Worm (Caenorhabditis elegans): ENCODE measurements around the gene fbxb-17.

The fbxb-17 gene

DNA sequence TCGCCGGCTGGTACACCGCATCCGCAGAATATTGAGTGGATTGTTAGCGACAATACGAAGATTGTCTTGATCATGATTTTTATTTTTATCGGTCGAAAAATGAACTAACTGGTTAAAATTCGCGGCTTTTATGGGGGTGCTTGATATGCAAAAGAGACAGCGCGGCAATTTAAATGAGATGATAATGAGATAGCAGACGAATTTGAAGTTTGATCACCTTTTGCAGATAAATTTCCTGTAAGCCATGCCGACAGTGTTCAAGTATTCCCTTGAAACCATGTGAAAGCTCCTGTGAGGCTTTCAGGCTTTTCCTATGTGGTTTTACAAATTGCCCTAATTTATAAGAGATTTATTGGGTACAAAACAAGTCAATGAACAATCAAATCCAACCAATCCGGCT, 30.0 kb upstream of the fbxb-17 start, which contains the start of gene ZC204.17:
TSS of gene ZC204.17 (minus strand) at position 101 of the 400 bp plus-strand sequence.
- TF ChIP-seq crh-2 (tag; optimal IDR thresholded peaks at IDR 0.05), result no peak
- TF ChIP-seq ceh-82 (tag; optimal IDR thresholded peaks at IDR 0.05), result no peak
- TF ChIP-seq snpc-4 (tag; optimal IDR thresholded peaks at IDR 0.05), result no peak
- TF ChIP-seq unc-39 (tag; optimal IDR thresholded peaks at IDR 0.05), result no peak
- TF ChIP-seq nhr-11 (tag; optimal IDR thresholded peaks at IDR 0.05), result no peak
- TF ChIP-seq gmeb-1 (tag; optimal IDR thresholded peaks at IDR 0.05), result no peak
- no peak for TF ChIP-seq nhr-10 (tag; optimal IDR thresholded peaks at IDR 0.05)
- no peak for TF ChIP-seq ztf-1 (GFP tag; conservative IDR thresholded peaks at IDR 0.05)
- TF ChIP-seq fos-1 (tag; optimal IDR thresholded peaks at IDR 0.05), result no peak
- no peak for TF ChIP-seq nhr-129 (tag; optimal IDR thresholded peaks at IDR 0.05)
- TF ChIP-seq elt-3 (tag; optimal IDR thresholded peaks at IDR 0.05), result no peak
- TF ChIP-seq mdl-1 (tag; optimal IDR thresholded peaks at IDR 0.05), result no peak
- TF ChIP-seq F13H6.1 (tag; optimal IDR thresholded peaks at IDR 0.05), result no peak
- TF ChIP-seq blmp-1 (tag; optimal IDR thresholded peaks at IDR 0.05; ENCODE audit: insufficient read depth), result no peak
- TF ChIP-seq elt-1 (tag; optimal IDR thresholded peaks at IDR 0.05), result no peak
- no peak for TF ChIP-seq mbf-1 (tag; optimal IDR thresholded peaks at IDR 0.05)
- no peak for TF ChIP-seq unc-62 (GFP tag; optimal IDR thresholded peaks at IDR 0.05)
- TF ChIP-seq dmd-4 (tag; optimal IDR thresholded peaks at IDR 0.05), result no peak

DNA sequence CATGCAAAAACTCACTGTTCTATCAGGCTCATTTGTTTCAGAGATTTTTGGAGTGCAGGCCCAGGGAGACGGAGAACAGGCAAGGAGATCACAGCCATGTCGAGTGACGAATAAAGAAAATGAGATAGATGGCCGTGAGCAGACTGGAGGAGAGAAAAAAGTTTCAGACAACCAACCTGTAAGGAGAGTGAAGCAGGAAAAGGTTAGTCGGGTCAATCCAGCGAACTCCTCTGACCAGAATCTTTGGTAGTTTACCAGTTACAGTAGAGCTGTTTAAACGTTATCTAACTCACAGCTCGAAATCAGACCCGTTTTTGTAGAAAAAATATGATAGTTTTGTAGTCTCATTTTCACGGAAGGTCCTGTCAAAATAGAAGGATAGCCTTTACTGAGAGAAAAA, 27.4 kb upstream of the fbxb-17 start, which contains the start of gene fbxb-21:
TSS of gene fbxb-21 (minus strand) at position 101 of the 400 bp plus-strand sequence.
- TF ChIP-seq ZK546.5 (tag; optimal IDR thresholded peaks at IDR 0.05) (no peak), elt-1 (tag; optimal IDR thresholded peaks at IDR 0.05) (no peak), lsy-2 (tag; optimal IDR thresholded peaks at IDR 0.05) (no peak), nhr-129 (tag; optimal IDR thresholded peaks at IDR 0.05) (no peak), aly-2 (tag; optimal IDR thresholded peaks at IDR 0.05) (no peak), mab-5 (tag; optimal IDR thresholded peaks at IDR 0.05) (no peak), ztf-11 (tag; optimal IDR thresholded peaks at IDR 0.05) (no peak), lin-39 (tag; optimal IDR thresholded peaks at IDR 0.05) (no peak), snpc-4 (tag; optimal IDR thresholded peaks at IDR 0.05) (no peak), R02D3.7 (tag; optimal IDR thresholded peaks at IDR 0.05) (no peak), nhr-23 (tag; optimal IDR thresholded peaks at IDR 0.05) (no peak), nhr-77 (tag; optimal IDR thresholded peaks at IDR 0.05) (no peak), nhr-6 (tag; optimal IDR thresholded peaks at IDR 0.05) (no peak), ceh-82 (tag; optimal IDR thresholded peaks at IDR 0.05) (no peak), F13H6.1 (tag; optimal IDR thresholded peaks at IDR 0.05) (no peak)

DNA sequence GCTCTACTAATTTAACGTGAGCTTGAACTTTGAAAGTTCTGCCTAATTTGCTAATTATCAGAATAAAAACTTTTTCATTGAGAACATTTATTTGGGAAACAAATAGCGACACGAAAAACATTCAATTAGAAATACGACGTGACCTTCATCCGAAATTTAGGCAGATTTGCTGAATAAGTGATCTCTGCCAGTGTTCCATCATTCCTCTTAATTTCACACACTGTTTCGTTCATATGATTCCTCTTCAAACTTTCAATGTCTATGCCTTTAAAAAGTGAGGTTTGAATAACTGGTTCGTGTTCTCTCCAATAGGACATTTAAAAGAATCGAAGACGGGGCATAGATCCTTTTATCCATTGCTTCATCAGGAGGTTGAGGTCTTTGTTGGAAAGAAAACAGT, 25.7 kb upstream of the fbxb-17 start, which contains the start of gene fbxb-20:
TSS of gene fbxb-20 (minus strand) at position 101 of the 400 bp plus-strand sequence.
- TF ChIP-seq mbf-1 (tag; optimal IDR thresholded peaks at IDR 0.05) (no peak), nhr-25 (tag; optimal IDR thresholded peaks at IDR 0.05) (no peak), elt-3 (tag; optimal IDR thresholded peaks at IDR 0.05) (no peak), unc-39 (tag; optimal IDR thresholded peaks at IDR 0.05) (no peak), ceh-82 (tag; optimal IDR thresholded peaks at IDR 0.05) (no peak), ztf-4 (tag; optimal IDR thresholded peaks at IDR 0.05) (no peak), nhr-12 (tag; optimal IDR thresholded peaks at IDR 0.05) (no peak), nhr-11 (tag; optimal IDR thresholded peaks at IDR 0.05) (no peak), mdl-1 (tag; optimal IDR thresholded peaks at IDR 0.05) (no peak), unc-55 (GFP tag; optimal IDR thresholded peaks at IDR 0.05) (no peak), ztf-1 (GFP tag; conservative IDR thresholded peaks at IDR 0.05) (no peak), nhr-237 (tag; optimal IDR thresholded peaks at IDR 0.05) (no peak), ztf-11 (tag; optimal IDR thresholded peaks at IDR 0.05) (no peak), lsy-2 (tag; optimal IDR thresholded peaks at IDR 0.05) (no peak), F13H6.1 (tag; optimal IDR thresholded peaks at IDR 0.05) (no peak), alr-1 (tag; optimal IDR thresholded peaks at IDR 0.05) (no peak)

DNA sequence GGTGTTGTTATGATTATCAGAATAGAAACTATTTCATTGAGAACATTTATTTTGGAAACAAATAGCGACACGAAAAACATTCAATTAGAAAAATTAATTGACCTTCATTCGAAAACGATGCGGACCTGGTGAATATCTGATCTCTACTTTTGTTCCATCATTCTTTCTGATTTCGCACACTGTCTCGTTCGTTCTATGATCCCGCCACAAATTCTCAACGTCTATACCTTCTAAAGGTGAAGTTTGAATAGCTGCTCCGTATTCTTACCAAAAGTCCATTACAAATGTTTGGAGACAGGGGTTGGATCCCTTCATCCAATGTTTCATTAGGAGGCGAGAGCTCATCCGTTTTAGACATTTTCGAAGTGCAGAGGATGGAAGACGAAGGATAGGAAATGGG, 24.4 kb upstream of the fbxb-17 start, which contains the start of gene fbxb-16:
TSS of gene fbxb-16 (minus strand) at position 101 of the 400 bp plus-strand sequence.
- TF ChIP-seq sem-4 (tag; optimal IDR thresholded peaks at IDR 0.05), result no peak
- no peak for TF ChIP-seq snpc-4 (tag; optimal IDR thresholded peaks at IDR 0.05)

DNA sequence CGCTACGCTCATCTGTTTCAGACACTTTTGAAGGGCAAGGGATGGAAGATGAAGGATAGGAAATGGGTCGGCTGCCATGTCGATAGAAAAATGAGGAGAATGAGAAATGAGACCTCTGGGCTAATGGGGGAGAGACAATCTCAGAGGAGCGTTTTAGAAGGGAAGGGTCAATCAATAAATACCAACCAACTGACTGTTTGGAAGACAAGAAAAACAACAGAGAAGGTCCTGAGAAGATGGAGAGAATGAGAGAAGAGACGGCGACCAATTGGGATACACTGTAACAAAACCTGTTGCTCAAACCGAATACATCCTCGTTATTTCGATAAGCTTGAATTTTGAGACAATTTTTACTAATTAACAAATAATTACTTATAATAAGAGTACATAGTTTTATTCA, 22.8 kb upstream of the fbxb-17 start, which contains the start of gene fbxb-15:
TSS of gene fbxb-15 (minus strand) at position 101 of the 400 bp plus-strand sequence.
- TF ChIP-seq lsy-2 (tag; optimal IDR thresholded peaks at IDR 0.05) (no peak), nhr-21 (tag; optimal IDR thresholded peaks at IDR 0.05) (no peak), fos-1 (tag; optimal IDR thresholded peaks at IDR 0.05) (no peak), nhr-129 (tag; optimal IDR thresholded peaks at IDR 0.05) (no peak), ztf-11 (tag; optimal IDR thresholded peaks at IDR 0.05) (no peak), gmeb-1 (tag; optimal IDR thresholded peaks at IDR 0.05) (no peak), unc-55 (GFP tag; optimal IDR thresholded peaks at IDR 0.05) (no peak), lin-13 (GFP tag; optimal IDR thresholded peaks at IDR 0.05) (no peak), sem-4 (tag; optimal IDR thresholded peaks at IDR 0.05) (no peak), blmp-1 (tag; optimal IDR thresholded peaks at IDR 0.05; ENCODE audit: insufficient read depth) (no peak), elt-3 (tag; optimal IDR thresholded peaks at IDR 0.05) (no peak), Y55F3AM.14 (GFP tag; optimal IDR thresholded peaks at IDR 0.05) (no peak), ztf-4 (tag; optimal IDR thresholded peaks at IDR 0.05) (no peak), nhr-237 (tag; optimal IDR thresholded peaks at IDR 0.05) (no peak), dmd-4 (tag; optimal IDR thresholded peaks at IDR 0.05) (no peak)

Data from whole organism, L2 larva.